Fruit fly (Drosophila melanogaster): ENCODE measurements around the gene GstD9.

The GstD9 gene

DNA sequence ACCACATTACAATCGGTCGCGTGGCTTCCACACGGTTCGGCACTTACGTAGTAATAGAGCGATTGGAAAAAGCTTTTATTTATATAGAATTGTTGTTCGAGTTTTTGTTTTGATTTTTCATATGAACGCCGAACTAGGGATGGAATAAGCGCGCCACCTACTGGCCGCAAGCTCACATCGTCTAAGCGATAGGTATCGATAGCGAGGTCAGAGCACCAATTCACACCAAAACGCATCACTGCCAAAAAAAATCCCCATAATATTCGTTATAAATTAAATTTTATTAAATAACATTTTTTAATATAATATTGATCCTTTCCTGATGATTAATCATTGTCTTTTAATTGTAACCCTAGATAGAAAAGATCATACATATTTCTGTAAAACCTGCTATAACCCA is 16.9 kb downstream of the GstD9 start, which contains the start of gene CG10038 (continued):
- TF ChIP-seq lmd (GFP tag; IDR thresholded peaks at IDR 0.05) (no peak), pfk (GFP tag; optimal IDR thresholded peaks at IDR 0.05) (no peak), CG7963 (GFP tag; IDR thresholded peaks at IDR 0.05; ENCODE audit: partially characterized antibody) (peak; percentile 86), ATbp (GFP tag; optimal IDR thresholded peaks at IDR 0.05) (no peak), cato (GFP tag; optimal IDR thresholded peaks at IDR 0.05; ENCODE audit: borderline replicate concordance) (no peak), CG2116 (GFP tag; optimal IDR thresholded peaks at IDR 0.05) (peak; percentile 96), CG10209 (GFP tag; optimal IDR thresholded peaks at IDR 0.05) (no peak), CG11696 (GFP tag; IDR thresholded peaks at IDR 0.05) (no peak), Dad (GFP tag; optimal IDR thresholded peaks at IDR 0.05) (no peak), CG2120 (GFP tag; optimal IDR thresholded peaks at IDR 0.05) (peak; percentile 57), CG10366 (GFP tag; IDR thresholded peaks at IDR 0.05) (no peak), kay (GFP tag; optimal IDR thresholded peaks at IDR 0.05) (peak; percentile 14), CG16813 (GFP tag; IDR thresholded peaks at IDR 0.05; ENCODE audit: partially characterized antibody) (peak; percentile 93), zfh1 (GFP tag; IDR thresholded peaks at IDR 0.05) (no peak), gem (tag; optimal IDR thresholded peaks at IDR 0.05) (no peak), crp (GFP tag; optimal IDR thresholded peaks at IDR 0.05) (peak in 1 of 2 experiments; percentile 23), ERR (GFP tag; optimal IDR thresholded peaks at IDR 0.05) (no peak), shn (GFP tag; optimal IDR thresholded peaks at IDR 0.05) (no peak), Bdp1 (GFP tag; optimal IDR thresholded peaks at IDR 0.05) (no peak), Ravus (GFP tag; IDR thresholded peaks at IDR 0.05) (no peak), CG30431 (GFP tag; optimal IDR thresholded peaks at IDR 0.05) (no peak), pros (GFP tag; optimal IDR thresholded peaks at IDR 0.05) (no peak), Dref (GFP tag; IDR thresholded peaks at IDR 0.05) (peak; percentile 88), disco-r (GFP tag; optimal IDR thresholded peaks at IDR 0.05) (no peak), Oaz (GFP tag; IDR thresholded peaks at IDR 0.05) (no peak), Fer3 (tag; optimal IDR thresholded peaks at IDR 0.05) (peak; percentile 11), jigr1 (GFP tag; IDR thresholded peaks at IDR 0.05) (0 out of 3 replicates have a peak, but pooled peaks have one; percentile 9), CG12744 (GFP tag; optimal IDR thresholded peaks at IDR 0.05) (no peak), pita (GFP tag; optimal IDR thresholded peaks at IDR 0.05) (no peak), ken (GFP tag; IDR thresholded peaks at IDR 0.05) (no peak), Oli (tag; optimal IDR thresholded peaks at IDR 0.05) (no peak), ftz-f1 (GFP tag; optimal IDR thresholded peaks at IDR 0.05) (peak; percentile 86), Doc2 (GFP tag; IDR thresholded peaks at IDR 0.05) (no peak), slbo (GFP tag; IDR thresholded peaks at IDR 0.05) (peak; percentile 67; the same call in 1 of the 2 replicates), HLH4C (GFP tag; IDR thresholded peaks at IDR 0.05; ENCODE audit: partially characterized antibody) (peak; percentile 91), Hmr (GFP tag; optimal IDR thresholded peaks at IDR 0.05) (peak; percentile 54), CG30020 (tag; optimal IDR thresholded peaks at IDR 0.05) (peak; percentile 38), fd96Cb (tag; optimal IDR thresholded peaks at IDR 0.05) (no peak), Hand (GFP tag; optimal IDR thresholded peaks at IDR 0.05) (no peak), caup (GFP tag; optimal IDR thresholded peaks at IDR 0.05; ENCODE audit: severe bottlenecking) (peak; percentile 34), CG11695 (GFP tag; IDR thresholded peaks at IDR 0.05) (no peak), HLH3B (GFP tag; IDR thresholded peaks at IDR 0.05) (no peak), dmrt11E (tag; optimal IDR thresholded peaks at IDR 0.05) (no peak), Med (GFP tag) (peak; percentile 88), Eip74EF (GFP tag; optimal IDR thresholded peaks at IDR 0.05) (no peak), Drgx (GFP tag; IDR thresholded peaks at IDR 0.05) (no peak), CG8281 (tag; optimal IDR thresholded peaks at IDR 0.05) (no peak), ap (GFP tag; IDR thresholded peaks at IDR 0.05) (no peak), CG10147 (GFP tag; optimal IDR thresholded peaks at IDR 0.05) (no peak), CG7786 (GFP tag; optimal IDR thresholded peaks at IDR 0.05) (no peak), aop (GFP tag; IDR thresholded peaks at IDR 0.05) (no peak)
